Worm (Caenorhabditis elegans) whole organism, L3 larva: ENCODE data around the gene srz-102.
A peak's percentile ranks its signal among the peaks of the same experiment; 100 is the strongest.

Experiments
- ZK546.5 ChIP-seq: sonication (generic microtip); optimal IDR thresholded peaks from 2 replicates; lab custom pipeline; 2017; ENCODE audit warnings: missing biosample characterization, missing genetic modification characterization
- aly-2 ChIP-seq: fragments of 150-350 bp; optimal IDR thresholded peaks from 2 replicates; lab custom pipeline; 2014; ENCODE audit warnings: missing biosample characterization, missing genetic modification characterization
- ama-1 ChIP-seq: fragments of 150-350 bp; optimal IDR thresholded peaks from 2 replicates; lab custom pipeline; 2018
- ceh-16 ChIP-seq: sonication (generic microtip); optimal IDR thresholded peaks from 2 replicates; lab custom pipeline; 2017; ENCODE audit warnings: missing biosample characterization, missing genetic modification characterization
- ceh-28 ChIP-seq: fragments of 150-350 bp; optimal IDR thresholded peaks from 2 replicates; lab custom pipeline; 2014; ENCODE audit warnings: missing biosample characterization, missing genetic modification reagents, missing genetic modification characterization
- ceh-82 ChIP-seq: fragments of 150-350 bp; optimal IDR thresholded peaks from 2 replicates; lab custom pipeline; 2014; ENCODE audit warnings: missing biosample characterization, missing genetic modification characterization
- daf-12 ChIP-seq: fragments of 150-350 bp; optimal IDR thresholded peaks from 2 replicates; lab custom pipeline; 2014; ENCODE audit warnings: missing biosample characterization, missing genetic modification reagents, missing genetic modification characterization
- egl-27 ChIP-seq: sonication (generic microtip); optimal IDR thresholded peaks from 4 replicates; lab custom pipeline; 2017; ENCODE audit warnings: missing biosample characterization, missing genetic modification reagents, missing genetic modification characterization
- elt-1 ChIP-seq: fragments of 150-350 bp; optimal IDR thresholded peaks from 2 replicates; lab custom pipeline; 2014; ENCODE audit warnings: missing biosample characterization, missing genetic modification characterization
- elt-2 ChIP-seq: sonication (generic microtip); optimal IDR thresholded peaks from 2 replicates; lab custom pipeline; 2016; ENCODE audit warnings: missing genetic modification reagents, mild to moderate bottlenecking, missing genetic modification characterization, missing compliant biosample characterization
- eor-1 ChIP-seq, 2 experiments: fragments of 150-350 bp; optimal IDR thresholded peaks; 2 replicates each; lab custom pipeline; 2014 to 2018; ENCODE audit warnings: missing biosample characterization in 2 of 2, missing genetic modification characterization in 2 of 2
- fkh-2 ChIP-seq: fragments of 150-350 bp; optimal IDR thresholded peaks from 2 replicates; lab custom pipeline; 2014; ENCODE audit warnings: missing biosample characterization, missing genetic modification reagents, missing genetic modification characterization
- hmg-11 ChIP-seq: sonication (generic microtip); optimal IDR thresholded peaks from 2 replicates; lab custom pipeline; 2016; ENCODE audit warnings: missing genetic modification characterization, missing compliant biosample characterization
- jun-1 ChIP-seq: fragments of 150-350 bp; optimal IDR thresholded peaks from 2 replicates; lab custom pipeline; 2014; ENCODE audit warnings: missing biosample characterization, missing genetic modification reagents, missing genetic modification characterization
- lin-15B ChIP-seq: fragments of 150-350 bp; optimal IDR thresholded peaks from 2 replicates; lab custom pipeline; 2014; ENCODE audit warnings: missing biosample characterization, missing genetic modification characterization
- lin-39 ChIP-seq: fragments of 150-350 bp; optimal IDR thresholded peaks from 2 replicates; lab custom pipeline; 2018; ENCODE audit warnings: missing biosample characterization, missing genetic modification reagents, missing genetic modification characterization
- lsy-12 ChIP-seq: sonication (generic microtip); optimal IDR thresholded peaks from 2 replicates; lab custom pipeline; 2016; ENCODE audit warnings: mild to moderate bottlenecking, missing genetic modification characterization, missing compliant biosample characterization
- mml-1 ChIP-seq: fragments of 150-350 bp; sonication (generic microtip); optimal IDR thresholded peaks from 3 replicates; lab custom pipeline; 2014; ENCODE audit warnings: missing biosample characterization, missing genetic modification characterization
- nfya-1 ChIP-seq: sonication (generic microtip); optimal IDR thresholded peaks from 2 replicates; lab custom pipeline; 2017; ENCODE audit warnings: missing genetic modification characterization, mild to moderate bottlenecking, missing compliant biosample characterization, antibody characterized with exemption, moderate library complexity; ENCODE audit not compliant: insufficient read depth
- nhr-12 ChIP-seq: fragments of 150-350 bp; optimal IDR thresholded peaks from 2 replicates; lab custom pipeline; 2014; ENCODE audit warnings: missing biosample characterization, missing genetic modification characterization
- nhr-25 ChIP-seq: sonication (generic microtip); optimal IDR thresholded peaks from 2 replicates; lab custom pipeline; 2017; ENCODE audit warnings: missing biosample characterization, missing genetic modification characterization
- nhr-28 ChIP-seq: fragments of 150-350 bp; optimal IDR thresholded peaks from 2 replicates; lab custom pipeline; 2014; ENCODE audit warnings: missing biosample characterization, missing genetic modification characterization
- nhr-43 ChIP-seq: sonication (generic microtip); optimal IDR thresholded peaks from 2 replicates; lab custom pipeline; 2016; ENCODE audit warnings: mild to moderate bottlenecking, missing genetic modification characterization, missing compliant biosample characterization; ENCODE audit not compliant: poor library complexity, severe bottlenecking
- nhr-67 ChIP-seq: fragments of 150-350 bp; optimal IDR thresholded peaks from 2 replicates; lab custom pipeline; 2014; ENCODE audit warnings: missing biosample characterization, missing genetic modification characterization
- nhr-76 ChIP-seq: fragments of 150-350 bp; sonication (generic microtip); optimal IDR thresholded peaks from 5 replicates; lab custom pipeline; 2014; ENCODE audit warnings: missing biosample characterization, missing genetic modification characterization
- nhr-77 ChIP-seq: fragments of 150-350 bp; optimal IDR thresholded peaks from 2 replicates; lab custom pipeline; 2014; ENCODE audit warnings: missing biosample characterization, missing genetic modification characterization
- pha-4 ChIP-seq: fragments of 150-350 bp; optimal IDR thresholded peaks from 2 replicates; lab custom pipeline; 2014; ENCODE audit warnings: missing biosample characterization, missing genetic modification reagents, missing genetic modification characterization
- pqm-1 ChIP-seq: fragments of 150-350 bp; optimal IDR thresholded peaks from 2 replicates; lab custom pipeline; 2017; ENCODE audit warnings: missing biosample characterization, missing genetic modification characterization, inconsistent platforms
- skn-1 ChIP-seq: fragments of 150-350 bp; optimal IDR thresholded peaks from 2 replicates; lab custom pipeline; 2014; ENCODE audit warnings: missing biosample characterization, missing genetic modification characterization
- snpc-4 ChIP-seq: fragments of 150-350 bp; optimal IDR thresholded peaks from 2 replicates; lab custom pipeline; 2014; ENCODE audit warnings: missing biosample characterization, missing genetic modification characterization
- unc-39 ChIP-seq: sonication (generic microtip); optimal IDR thresholded peaks from 4 replicates; lab custom pipeline; 2017; ENCODE audit warnings: missing biosample characterization, missing genetic modification characterization
- unc-62 ChIP-seq: fragments of 150-350 bp; sonication (generic microtip); optimal IDR thresholded peaks from 4 replicates; lab custom pipeline; 2014; ENCODE audit warnings: missing biosample characterization, missing genetic modification reagents, missing genetic modification characterization
- ztf-11 ChIP-seq: fragments of 150-350 bp; optimal IDR thresholded peaks from 2 replicates; lab custom pipeline; 2014; ENCODE audit warnings: missing biosample characterization, missing genetic modification characterization
- ztf-4 ChIP-seq: fragments of 150-350 bp; optimal IDR thresholded peaks from 2 replicates; lab custom pipeline; 2014; ENCODE audit warnings: missing biosample characterization, missing genetic modification characterization

The srz-102 gene

DNA sequence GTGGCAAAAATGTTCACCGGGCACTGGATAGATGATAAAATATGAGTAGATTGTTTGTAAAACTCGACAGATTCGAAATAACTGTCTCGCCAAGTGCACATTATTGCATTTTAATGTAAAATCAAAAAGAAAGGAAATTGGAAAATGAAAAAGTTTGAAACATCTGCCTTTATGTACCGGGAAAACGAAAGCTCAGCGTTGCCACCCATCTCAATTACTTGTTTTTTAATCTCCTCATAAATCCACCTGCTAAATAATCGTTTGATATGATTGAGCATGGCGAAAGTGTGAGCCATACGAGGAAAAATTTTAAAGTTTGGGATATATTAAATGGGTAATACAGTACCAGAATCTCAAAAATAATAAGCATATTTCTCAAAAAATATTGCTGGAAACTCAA lies 29.2 kb downstream of the srz-102 start, which contains the start of gene srh-137:
TSS of gene srh-137 (minus strand) at position 101 of the 400 bp plus-strand sequence.
- no peak for TF ChIP-seq ceh-16 (tag; lab: Kevin White, UChicago)
- TF ChIP-seq unc-62: no peak
- no peak for TF ChIP-seq nhr-67 (tag; lab: Kevin White, UChicago)
- TF ChIP-seq nhr-25 (tag; lab: Kevin White, UChicago): no peak
- no peak for TF ChIP-seq nfya-1 (tag; lab: Kevin White, UChicago)
- no peak for TF ChIP-seq egl-27 (tag; lab: Kevin White, UChicago)
- TF ChIP-seq pqm-1: no peak

DNA sequence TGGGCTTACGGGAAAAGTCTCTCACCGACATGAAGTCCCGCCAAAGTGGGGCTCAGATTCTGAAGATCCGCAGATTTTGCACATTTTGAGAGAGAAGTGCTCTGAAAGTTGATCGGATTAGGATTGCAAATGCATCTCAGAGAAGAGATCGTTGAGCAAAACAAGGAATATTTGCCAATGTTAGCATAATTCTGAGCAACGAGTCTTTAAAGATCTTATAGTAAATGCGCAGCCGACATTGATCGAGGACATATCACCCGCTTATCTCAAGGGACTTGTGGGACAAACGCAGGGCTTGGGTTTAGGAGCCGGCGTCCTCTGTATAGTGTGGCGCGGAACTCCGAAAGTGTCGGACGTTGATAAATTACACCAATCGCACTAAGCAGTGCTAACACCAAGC lies 36.4 kb downstream of the srz-102 start, which contains the start of gene nhr-112:
TSS of gene nhr-112 (minus strand) at position 101 of the 400 bp plus-strand sequence.
- TF ChIP-seq lsy-12 (tag; lab: Kevin White, UChicago): no peak
- TF ChIP-seq hmg-11 (tag; lab: Kevin White, UChicago): no peak
- TF ChIP-seq nhr-28: no peak
- TF ChIP-seq lin-15B: no peak
- no peak for TF ChIP-seq nhr-76 (tag; lab: Kevin White, UChicago)
- TF ChIP-seq lin-39 (tag; lab: Kevin White, UChicago): no peak
- no peak for TF ChIP-seq ceh-28 (tag; lab: Kevin White, UChicago)

DNA sequence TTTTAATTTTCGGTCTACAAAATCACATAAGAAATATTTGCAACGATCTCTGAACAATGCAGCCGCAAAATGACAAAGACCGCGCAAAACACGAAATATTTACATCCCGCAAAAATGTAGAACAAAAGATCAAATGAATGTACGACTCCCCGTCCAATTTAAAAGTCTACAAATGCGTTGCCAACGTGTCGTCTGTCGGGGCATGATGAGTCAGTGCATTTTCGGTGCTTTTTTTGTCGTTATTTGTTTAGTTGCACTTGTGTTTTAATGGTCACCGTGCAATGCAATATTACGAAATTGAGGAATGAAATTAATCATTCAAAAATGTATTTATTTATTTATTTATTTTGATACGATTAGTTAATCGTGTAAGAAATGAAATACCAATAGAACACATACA lies 37.2 kb downstream of the srz-102 start:
- no peak for TF ChIP-seq nhr-43 (tag; lab: Kevin White, UChicago)
- peak; percentile 73 for TF ChIP-seq pha-4

DNA sequence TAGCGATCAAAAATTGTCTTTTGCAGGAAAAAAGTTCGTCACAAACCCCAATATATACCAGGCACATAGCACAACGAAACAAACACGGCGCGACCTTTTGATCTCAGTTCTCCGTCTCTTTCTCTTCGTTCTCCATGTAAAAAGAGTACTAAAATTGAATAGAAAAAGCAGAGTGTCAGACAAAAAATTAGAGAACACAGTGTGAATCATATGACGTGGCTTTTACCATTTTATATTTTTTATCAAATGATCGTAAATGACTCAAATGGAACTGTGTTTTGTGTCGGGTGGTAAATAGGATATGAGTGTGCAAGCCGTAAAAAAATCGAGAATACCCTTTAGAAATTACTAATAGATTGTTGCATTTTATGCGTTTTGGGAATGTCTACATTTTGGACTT lies 38.6 kb downstream of the srz-102 start:
- TF ChIP-seq aly-2 (no peak), nhr-77 (tag; lab: Kevin White, UChicago) (no peak), pqm-1 (peak; percentile 98), pha-4 (peak; percentile 87), ztf-4 (tag; lab: Kevin White, UChicago) (no peak), ZK546.5 (no peak), lin-15B (no peak), nhr-67 (tag; lab: Kevin White, UChicago) (no peak), eor-1 (tag; optimal IDR thresholded peaks at IDR 0.05; lab: Kevin White, UChicago) (no peak), ztf-11 (tag; lab: Kevin White, UChicago) (no peak), jun-1 (tag; lab: Kevin White, UChicago) (peak; percentile 79), unc-39 (tag; lab: Kevin White, UChicago) (no peak), skn-1 (tag; lab: Kevin White, UChicago) (no peak), fkh-2 (tag; lab: Kevin White, UChicago) (no peak), ceh-82 (tag; lab: Kevin White, UChicago) (no peak), snpc-4 (tag; lab: Kevin White, UChicago) (peak; percentile 40), elt-1 (no peak), elt-2 (tag; lab: Kevin White, UChicago) (peak; percentile 86), nhr-25 (tag; lab: Kevin White, UChicago) (no peak)

DNA sequence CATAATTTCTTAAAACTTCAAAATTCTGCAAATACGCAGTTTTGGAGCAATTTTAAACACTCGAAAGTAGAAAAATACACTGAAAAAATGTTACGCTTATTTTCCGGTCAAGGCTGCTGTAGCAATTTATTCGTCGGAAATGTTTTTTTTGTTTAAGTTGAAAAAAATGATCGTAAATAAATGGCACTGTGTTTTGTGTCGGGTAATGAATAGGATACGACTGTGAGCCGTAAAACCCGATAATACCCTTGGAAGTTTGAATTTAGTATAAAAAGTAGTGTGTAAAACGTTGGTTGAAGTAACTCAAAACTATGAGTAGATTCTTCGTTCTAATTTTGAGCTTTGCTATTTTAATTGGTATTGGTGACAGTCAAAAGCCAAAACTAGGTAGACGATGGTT lies 39.6 kb downstream of the srz-102 start, which contains the start of gene T25E12.14:
TSS of gene T25E12.14 (plus strand) at position 301 of the 400 bp plus-strand sequence.
- TF ChIP-seq skn-1 (tag; lab: Kevin White, UChicago) (no peak), nhr-28 (no peak), pha-4 (no peak), eor-1 (tag; optimal IDR thresholded peaks at IDR 0.05; lab: Kevin White, UChicago) (no peak)
- TF ChIP-seq, all 47 proteins: peak for 0

DNA sequence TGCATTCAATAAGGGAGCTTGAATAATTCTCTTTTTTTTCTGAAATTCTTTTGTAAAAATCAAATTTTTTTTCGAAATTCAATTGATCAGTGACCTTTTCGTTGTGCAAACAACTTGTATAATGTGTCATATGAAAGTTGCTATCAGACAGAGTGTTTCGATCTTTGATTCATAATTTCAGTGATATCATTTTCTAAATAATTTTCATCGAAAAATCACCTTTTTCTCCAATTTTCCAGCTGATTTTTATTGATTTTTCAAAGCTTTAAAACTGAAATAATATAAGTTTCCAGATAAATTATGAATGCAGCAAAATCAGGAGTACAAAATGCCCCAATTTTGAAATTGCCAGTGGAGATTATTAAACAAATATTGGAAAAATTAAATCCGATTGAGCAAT lies 41.1 kb downstream of the srz-102 start, which contains the start of gene fbxa-127:
TSS of gene fbxa-127 (plus strand) at position 301 of the 400 bp plus-strand sequence.
- TF ChIP-seq ZK546.5: no peak
- TF ChIP-seq elt-2 (tag; lab: Kevin White, UChicago): peak; percentile 25
- peak; percentile 26 for TF ChIP-seq pqm-1
- TF ChIP-seq nhr-28: no peak

DNA sequence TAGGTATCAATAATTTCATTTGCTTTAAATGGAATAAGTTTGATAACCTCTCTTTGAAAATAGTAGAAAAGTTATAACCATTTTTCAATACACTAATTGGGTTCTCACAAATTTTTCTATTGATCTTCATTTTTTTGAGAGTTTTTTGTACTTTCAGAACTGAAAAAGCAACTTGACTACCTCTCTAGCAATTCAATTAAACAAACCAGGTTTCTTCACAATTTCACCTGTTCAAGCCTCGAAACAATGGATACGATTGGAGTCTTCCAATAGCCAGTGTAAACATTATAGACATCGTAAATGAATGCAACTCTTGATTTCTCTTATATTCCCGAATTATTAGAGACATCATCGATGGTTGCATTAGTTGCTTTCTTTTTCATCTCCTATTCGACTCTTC lies 42.6 kb downstream of the srz-102 start, which contains the start of gene srz-99:
TSS of gene srz-99 (plus strand) at position 301 of the 400 bp plus-strand sequence.
- TF ChIP-seq nhr-25 (tag; lab: Kevin White, UChicago) (no peak), ztf-4 (tag; lab: Kevin White, UChicago) (no peak), fkh-2 (tag; lab: Kevin White, UChicago) (no peak), egl-27 (tag; lab: Kevin White, UChicago) (no peak), nhr-12 (tag; lab: Kevin White, UChicago) (no peak), ztf-11 (tag; lab: Kevin White, UChicago) (no peak), ama-1 (lab: Kevin White, UChicago) (no peak), lin-15B (no peak), mml-1 (tag; lab: Kevin White, UChicago) (no peak), ceh-82 (tag; lab: Kevin White, UChicago) (no peak), snpc-4 (tag; lab: Kevin White, UChicago) (no peak), daf-12 (tag; lab: Kevin White, UChicago) (no peak)
- TF ChIP-seq, all 47 proteins: peak for 0
